Worm (Caenorhabditis elegans) whole organism, late embryonic: Measurements from ENCODE around the gene F11E6.11.

ENCODE experiments used
- C38D4.7 ChIP-seq: fragments of 200-800 bp; sonication (Bioruptor generic); optimal IDR thresholded peaks from 2 replicates; lab custom pipeline; 2018; ENCODE audit warnings: mild to moderate bottlenecking, missing genetic modification characterization, moderate library complexity, missing compliant biosample characterization
- F13H6.1 ChIP-seq: sonication (generic microtip); optimal IDR thresholded peaks from 2 replicates; lab custom pipeline; 2016; ENCODE audit warnings: missing genetic modification characterization, missing compliant biosample characterization
- K02D7.2 ChIP-seq: sonication (generic microtip); optimal IDR thresholded peaks from 2 replicates; lab custom pipeline; 2017; ENCODE audit warnings: mild to moderate bottlenecking, missing genetic modification characterization, missing compliant biosample characterization
- T23F11.4 ChIP-seq: fragments of 200-800 bp; sonication (Bioruptor generic); optimal IDR thresholded peaks from 2 replicates; lab custom pipeline; 2018; ENCODE audit warnings: mild to moderate bottlenecking, missing genetic modification characterization, missing compliant biosample characterization
- Y22D7AL.16 ChIP-seq: sonication (generic microtip); optimal IDR thresholded peaks from 2 replicates; lab custom pipeline; 2016; ENCODE audit warnings: missing genetic modification characterization, missing compliant biosample characterization
- ceh-18 ChIP-seq: sonication (generic microtip); optimal IDR thresholded peaks from 2 replicates; lab custom pipeline; 2016; ENCODE audit warnings: missing genetic modification characterization, missing compliant biosample characterization
- ceh-2 ChIP-seq: sonication (generic microtip); optimal IDR thresholded peaks from 2 replicates; lab custom pipeline; 2016; ENCODE audit warnings: missing genotype, missing genetic modification characterization, missing compliant biosample characterization
- ceh-48 ChIP-seq: sonication (generic microtip); optimal IDR thresholded peaks from 2 replicates; lab custom pipeline; 2016; ENCODE audit warnings: missing genetic modification characterization, inconsistent platforms, missing compliant biosample characterization
- ceh-6 ChIP-seq: fragments of 200-800 bp; sonication (Bioruptor generic); optimal IDR thresholded peaks from 2 replicates; lab custom pipeline; 2018; ENCODE audit warnings: mild to moderate bottlenecking, missing genetic modification characterization, missing compliant biosample characterization
- ceh-9 ChIP-seq: sonication (generic microtip); optimal IDR thresholded peaks from 2 replicates; lab custom pipeline; 2016; ENCODE audit warnings: mild to moderate bottlenecking, missing genetic modification characterization, inconsistent platforms, missing compliant biosample characterization
- che-1 ChIP-seq: sonication (generic microtip); optimal IDR thresholded peaks from 2 replicates; lab custom pipeline; 2016; ENCODE audit warnings: mild to moderate bottlenecking, missing genetic modification characterization, missing compliant biosample characterization
- dmd-4 ChIP-seq: sonication (generic microtip); optimal IDR thresholded peaks from 2 replicates; lab custom pipeline; 2016; ENCODE audit warnings: borderline replicate concordance, missing genetic modification characterization, missing compliant biosample characterization
- elt-2 ChIP-seq: sonication (generic microtip); optimal IDR thresholded peaks from 2 replicates; lab custom pipeline; 2016; ENCODE audit warnings: missing genetic modification reagents, missing genetic modification characterization, missing compliant biosample characterization
- elt-4 ChIP-seq: sonication (generic microtip); optimal IDR thresholded peaks from 2 replicates; lab custom pipeline; 2016; ENCODE audit warnings: missing genetic modification characterization, missing compliant biosample characterization
- ets-4 ChIP-seq: sonication (generic microtip); optimal IDR thresholded peaks from 2 replicates; lab custom pipeline; 2016; ENCODE audit warnings: missing genetic modification characterization, missing compliant biosample characterization
- fkh-10 ChIP-seq: fragments of 150-350 bp; optimal IDR thresholded peaks from 2 replicates; lab custom pipeline; 2014; ENCODE audit warnings: missing biosample characterization, missing genetic modification reagents, missing genetic modification characterization
- gmeb-2 ChIP-seq: sonication (generic microtip); optimal IDR thresholded peaks from 2 replicates; lab custom pipeline; 2016; ENCODE audit warnings: missing genetic modification characterization, inconsistent platforms, missing compliant biosample characterization
- hlh-13 ChIP-seq: fragments of 200-800 bp; sonication (Bioruptor generic); optimal IDR thresholded peaks from 2 replicates; lab custom pipeline; 2018; ENCODE audit warnings: mild to moderate bottlenecking, missing genetic modification characterization, missing compliant biosample characterization
- hlh-15 ChIP-seq: sonication (generic microtip); optimal IDR thresholded peaks from 2 replicates; lab custom pipeline; 2016; ENCODE audit warnings: missing genetic modification characterization, missing compliant biosample characterization
- hlh-30 ChIP-seq: sonication (generic microtip); optimal IDR thresholded peaks from 2 replicates; lab custom pipeline; 2017; ENCODE audit warnings: antibody characterized with exemption, missing genetic modification characterization, missing compliant biosample characterization; ENCODE audit not compliant: insufficient read depth
- hlh-8 ChIP-seq: sonication (generic microtip); optimal IDR thresholded peaks from 2 replicates; lab custom pipeline; 2016; ENCODE audit warnings: missing genotype, missing genetic modification characterization, missing compliant biosample characterization
- lim-6 ChIP-seq: sonication (generic microtip); optimal IDR thresholded peaks from 2 replicates; lab custom pipeline; 2016; ENCODE audit warnings: missing genetic modification characterization, missing compliant biosample characterization
- lin-11 ChIP-seq: fragments of 200-800 bp; sonication (Bioruptor generic); optimal IDR thresholded peaks from 2 replicates; lab custom pipeline; 2018; ENCODE audit warnings: mild to moderate bottlenecking, missing genetic modification characterization, missing compliant biosample characterization
- madf-2 ChIP-seq: sonication (generic microtip); optimal IDR thresholded peaks from 2 replicates; lab custom pipeline; 2017; ENCODE audit warnings: missing genetic modification characterization, missing compliant biosample characterization
- mec-3 ChIP-seq: sonication (generic microtip); optimal IDR thresholded peaks from 2 replicates; lab custom pipeline; 2016; ENCODE audit warnings: borderline replicate concordance, missing genetic modification characterization, missing compliant biosample characterization
- nhr-11 ChIP-seq: fragments of 150-350 bp; optimal IDR thresholded peaks from 2 replicates; lab custom pipeline; 2014; ENCODE audit warnings: missing biosample characterization, missing genetic modification characterization
- npax-4 ChIP-seq: sonication (generic microtip); optimal IDR thresholded peaks from 2 replicates; lab custom pipeline; 2016; ENCODE audit warnings: missing genetic modification characterization, missing compliant biosample characterization
- pha-4 ChIP-seq: fragments of 150-350 bp; optimal IDR thresholded peaks from 2 replicates; lab custom pipeline; 2018; ENCODE audit warnings: missing biosample characterization, missing genetic modification reagents, missing genetic modification characterization
- pqm-1 ChIP-seq: sonication (generic microtip); optimal IDR thresholded peaks from 2 replicates; lab custom pipeline; 2016; ENCODE audit warnings: missing genetic modification characterization, missing compliant biosample characterization
- pros-1 ChIP-seq: fragments of 150-350 bp; optimal IDR thresholded peaks from 2 replicates; lab custom pipeline; 2014; ENCODE audit warnings: missing biosample characterization, missing genetic modification reagents, missing genetic modification characterization
- ref-2 ChIP-seq: sonication (generic microtip); optimal IDR thresholded peaks from 2 replicates; lab custom pipeline; 2016; ENCODE audit warnings: missing genetic modification characterization, missing compliant biosample characterization
- rnt-1 ChIP-seq: sonication (generic microtip); optimal IDR thresholded peaks from 2 replicates; lab custom pipeline; 2016; ENCODE audit warnings: missing genetic modification characterization, missing compliant biosample characterization
- sdc-2 ChIP-seq: sonication (generic microtip); optimal IDR thresholded peaks from 2 replicates; lab custom pipeline; 2016; ENCODE audit warnings: missing genotype, missing genetic modification characterization, missing compliant biosample characterization
- sox-2 ChIP-seq: fragments of 200-800 bp; sonication (Bioruptor generic); IDR thresholded peaks from 2 replicates; pipeline ENCODE4 v1.3.6; 2022; ENCODE audit warnings: missing genetic modification reagents, missing genetic modification characterization, missing compliant biosample characterization
- syd-9 ChIP-seq: sonication (generic microtip); optimal IDR thresholded peaks from 2 replicates; lab custom pipeline; 2016; ENCODE audit warnings: mild to moderate bottlenecking, missing genetic modification characterization, moderate library complexity, missing compliant biosample characterization
- tbx-2 ChIP-seq: sonication (generic microtip); optimal IDR thresholded peaks from 2 replicates; lab custom pipeline; 2016; ENCODE audit warnings: missing genetic modification characterization, missing compliant biosample characterization
- ttx-3 ChIP-seq: sonication (generic microtip); optimal IDR thresholded peaks from 2 replicates; lab custom pipeline; 2016; ENCODE audit warnings: missing genetic modification reagents, missing genetic modification characterization, missing compliant biosample characterization
- unc-3 ChIP-seq, 2 experiments: fragments of 200-800 bp in 1 of 2; sonication (Bioruptor generic) in 1 of 2; sonication (generic microtip) in 1 of 2; conservative IDR thresholded peaks in 1 of 2; optimal IDR thresholded peaks in 1 of 2; 2 replicates each; pipeline versions ENCODE4 v1.3.6 to Lab custom; 2016 to 2022; ENCODE audit warnings: missing compliant biosample characterization in 2 of 2, missing genetic modification characterization in 2 of 2, missing genetic modification reagents in 1 of 2
- unc-42 ChIP-seq: sonication (generic microtip); optimal IDR thresholded peaks from 2 replicates; lab custom pipeline; 2016; ENCODE audit warnings: missing genotype, missing genetic modification characterization, missing compliant biosample characterization
- unc-55 ChIP-seq: sonication (generic microtip); optimal IDR thresholded peaks from 2 replicates; lab custom pipeline; 2017; ENCODE audit warnings: missing biosample characterization, missing genetic modification reagents, missing genetic modification characterization
- unc-86 ChIP-seq: sonication (generic microtip); optimal IDR thresholded peaks from 2 replicates; lab custom pipeline; 2016; ENCODE audit warnings: missing genetic modification characterization, missing compliant biosample characterization
- zip-5 ChIP-seq: sonication (generic microtip); optimal IDR thresholded peaks from 2 replicates; lab custom pipeline; 2016; ENCODE audit warnings: missing genetic modification characterization, missing compliant biosample characterization
- ztf-16 ChIP-seq: sonication (generic microtip); optimal IDR thresholded peaks from 2 replicates; lab custom pipeline; 2017; ENCODE audit warnings: missing genetic modification characterization, missing compliant biosample characterization

The F11E6.11 gene

ce11 chrIV:17407025-17407424 lies 35.6 kb upstream of the F11E6.11 start, which contains the start of gene T02D1.7:
TSS of gene T02D1.7 (minus strand) at chrIV:17407125.
- TF ChIP-seq zip-5 = no peak
- TF ChIP-seq rnt-1 (tag; lab: Kevin White, UChicago) = no peak
- no peak for TF ChIP-seq pqm-1
- no peak for TF ChIP-seq madf-2 (tag; lab: Kevin White, UChicago)
- TF ChIP-seq syd-9 (tag; lab: Kevin White, UChicago) = no peak
- no peak for TF ChIP-seq Y22D7AL.16

ce11 chrIV:17407491-17407890 lies 35.1 kb upstream of the F11E6.11 start, which contains the start of gene T02D1.9:
TSS of gene T02D1.9 (minus strand) at chrIV:17407591.
- no peak for TF ChIP-seq pros-1
- no peak for TF ChIP-seq ceh-48 (tag; lab: Kevin White, UChicago)
- TF ChIP-seq dmd-4 = no peak
- TF ChIP-seq ceh-9 (tag; lab: Kevin White, UChicago) = no peak
- no peak for TF ChIP-seq ets-4 (tag; lab: Kevin White, UChicago)
- TF ChIP-seq elt-4 (tag; lab: Kevin White, UChicago) = no peak
- no peak for TF ChIP-seq hlh-8 (tag; lab: Kevin White, UChicago)
- TF ChIP-seq hlh-15 = no peak
- TF ChIP-seq zip-5 = no peak
- TF ChIP-seq nhr-11 (tag; lab: Kevin White, UChicago) = no peak
- no peak for TF ChIP-seq mec-3 (tag; lab: Kevin White, UChicago)
- no peak for TF ChIP-seq hlh-13
- no peak for TF ChIP-seq F13H6.1
- no peak for TF ChIP-seq madf-2 (tag; lab: Kevin White, UChicago)
- TF ChIP-seq, all 69 proteins: peak for 0

ce11 chrIV:17413343-17413742 lies 29.3 kb upstream of the F11E6.11 start:
- TF ChIP-seq unc-86 (tag; lab: Kevin White, UChicago) = no peak
- TF ChIP-seq K02D7.2 (tag; lab: Kevin White, UChicago) = no peak
- no peak for TF ChIP-seq unc-42 (tag; lab: Kevin White, UChicago)
- no peak for TF ChIP-seq zip-5
- TF ChIP-seq ceh-9 (tag; lab: Kevin White, UChicago) = no peak
- TF ChIP-seq che-1 (tag; lab: Kevin White, UChicago) = no peak
- TF ChIP-seq ceh-18 (tag; lab: Kevin White, UChicago) = no peak
- no peak for TF ChIP-seq sdc-2 (tag; lab: Kevin White, UChicago)
- no peak for TF ChIP-seq ceh-2 (tag; lab: Kevin White, UChicago)
- no peak for TF ChIP-seq hlh-30 (tag; lab: Kevin White, UChicago)
- TF ChIP-seq sox-2 (GFP tag; lab: Robert Waterston, UW) = no peak
- no peak for TF ChIP-seq elt-2 (tag; lab: Kevin White, UChicago)
- no peak for TF ChIP-seq gmeb-2 (tag; lab: Kevin White, UChicago)
- TF ChIP-seq npax-4 (tag; lab: Kevin White, UChicago) = no peak
- no peak for TF ChIP-seq F13H6.1
- no peak for TF ChIP-seq fkh-10
- TF ChIP-seq pqm-1 = no peak
- no peak for TF ChIP-seq syd-9 (tag; lab: Kevin White, UChicago)
- no peak for TF ChIP-seq C38D4.7 (GFP tag; lab: Kevin White, UChicago)
- TF ChIP-seq T23F11.4 = no peak

- TF ChIP-seq unc-55 (GFP tag; lab: Kevin White, UChicago) (no peak), tbx-2 (no peak), ref-2 (tag; lab: Kevin White, UChicago) (no peak), lin-11 (tag; lab: Kevin White, UChicago) (no peak), pha-4 (no peak), unc-3 (GFP tag; conservative IDR thresholded peaks at IDR 0.05; lab: Robert Waterston, UW) (no peak), unc-3 (tag; optimal IDR thresholded peaks at IDR 0.05; lab: Kevin White, UChicago) (no peak), ceh-6 (GFP tag; lab: Kevin White, UChicago) (no peak), sox-2 (GFP tag; lab: Robert Waterston, UW) (no peak), lim-6 (tag; lab: Kevin White, UChicago) (no peak), ztf-16 (tag; lab: Kevin White, UChicago) (no peak), elt-4 (tag; lab: Kevin White, UChicago) (no peak), dmd-4 (no peak), ceh-2 (tag; lab: Kevin White, UChicago) (no peak), ttx-3 (tag; lab: Kevin White, UChicago) (no peak), hlh-13 (no peak), mec-3 (tag; lab: Kevin White, UChicago) (no peak), ceh-48 (tag; lab: Kevin White, UChicago) (no peak)
These were observed 24.9 kb upstream of the F11E6.11 start, which contains the start of gene npr-26 for ce11 chrIV:17417723-17418122. TSS of gene npr-26 (minus strand) at chrIV:17417823.
